Fruit fly (Drosophila melanogaster): Measurements from ENCODE around the gene Blimp-1.

Gene Blimp-1

DNA sequence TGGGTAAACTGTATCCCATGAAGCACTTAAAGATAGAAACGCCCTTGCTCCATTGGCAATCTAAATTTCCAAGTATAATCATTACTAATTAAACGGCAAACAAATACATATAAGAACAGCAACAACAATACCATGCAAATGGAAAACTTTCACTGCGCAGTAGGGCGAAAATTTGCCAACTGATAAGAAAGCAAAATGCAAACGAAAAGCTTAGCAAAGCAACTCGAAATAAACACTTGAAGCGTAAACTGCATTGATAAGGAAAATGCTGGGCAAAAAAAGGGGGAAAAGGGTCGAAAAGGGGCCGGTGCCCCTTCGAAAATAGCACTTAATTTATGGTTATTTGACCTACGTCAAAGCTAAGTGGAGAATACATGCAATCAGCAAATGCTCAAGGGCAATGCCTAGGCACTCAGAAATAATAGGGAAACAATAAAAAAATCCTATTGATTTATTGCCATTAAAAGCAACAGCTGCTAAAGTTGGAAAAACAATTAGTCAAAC lies 7.8 kb downstream of the Blimp-1 start:
- TF ChIP-seq CTCF (optimal IDR thresholded peaks at IDR 0.05) (no peak), CG8478 (optimal IDR thresholded peaks at IDR 0.05) (no peak)

DNA sequence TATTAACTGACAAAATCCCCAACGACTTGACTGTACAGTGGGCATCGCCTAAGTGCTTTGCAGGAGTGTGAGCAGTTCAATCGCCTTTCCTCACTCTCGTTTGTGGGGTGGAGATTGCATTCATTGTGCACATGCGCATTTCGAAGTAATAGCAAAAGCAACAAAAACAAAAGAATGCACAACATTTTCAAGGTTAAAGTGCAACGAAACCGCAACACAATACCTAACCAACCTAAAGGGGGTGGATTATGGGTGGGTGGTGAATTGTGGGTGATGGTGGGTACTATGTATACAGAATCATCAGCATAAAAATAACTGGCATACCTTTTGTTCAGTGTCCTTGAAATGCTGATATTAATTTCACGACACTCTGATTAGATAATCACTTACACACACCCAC lies 8.7 kb downstream of the Blimp-1 start:
- TF ChIP-seq CG8478 (optimal IDR thresholded peaks at IDR 0.05) = no peak
- TF ChIP-seq CTCF (optimal IDR thresholded peaks at IDR 0.05) = no peak

DNA sequence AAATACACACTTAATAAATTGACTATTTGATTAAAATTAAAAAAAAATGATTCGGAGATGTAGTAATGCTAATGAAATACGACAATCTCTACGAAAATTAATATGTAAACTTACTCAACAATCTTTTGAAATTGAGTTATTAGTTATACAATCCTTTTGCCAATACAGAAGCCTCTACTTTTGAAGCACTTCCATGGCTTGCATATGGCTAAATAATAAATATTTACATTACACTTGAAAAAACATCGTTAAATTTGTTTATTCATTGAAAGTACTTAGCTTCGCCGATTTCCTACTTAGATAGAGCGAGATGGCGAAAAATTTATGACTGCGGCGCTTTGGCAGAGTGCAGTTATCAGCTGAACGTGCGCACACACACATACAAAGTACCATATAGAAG lies 9.9 kb downstream of the Blimp-1 start:
- TF ChIP-seq CTCF (optimal IDR thresholded peaks at IDR 0.05) (no peak), CG8478 (optimal IDR thresholded peaks at IDR 0.05) (no peak)

DNA sequence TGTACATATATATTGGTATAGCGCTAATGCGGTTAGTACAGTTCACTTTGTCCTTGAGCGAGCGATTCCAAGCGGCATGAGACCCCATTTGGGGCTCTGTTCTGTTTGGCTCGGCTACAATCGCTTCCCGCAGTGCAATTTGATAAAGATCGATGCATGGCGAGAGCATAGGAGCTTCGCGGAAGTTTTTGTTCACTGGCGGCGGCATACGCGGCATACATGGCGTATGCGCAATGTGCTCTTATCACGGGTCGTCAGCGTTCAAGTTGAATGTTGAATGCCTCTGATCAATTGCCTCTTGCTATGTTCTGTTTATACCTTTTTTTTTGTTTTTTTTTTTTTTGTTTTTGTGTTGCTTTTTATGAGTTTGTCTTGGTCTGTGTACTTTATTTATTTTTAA lies 10.3 kb downstream of the Blimp-1 start:
- TF ChIP-seq CG8478 (optimal IDR thresholded peaks at IDR 0.05) (no peak), CTCF (optimal IDR thresholded peaks at IDR 0.05) (no peak)

DNA sequence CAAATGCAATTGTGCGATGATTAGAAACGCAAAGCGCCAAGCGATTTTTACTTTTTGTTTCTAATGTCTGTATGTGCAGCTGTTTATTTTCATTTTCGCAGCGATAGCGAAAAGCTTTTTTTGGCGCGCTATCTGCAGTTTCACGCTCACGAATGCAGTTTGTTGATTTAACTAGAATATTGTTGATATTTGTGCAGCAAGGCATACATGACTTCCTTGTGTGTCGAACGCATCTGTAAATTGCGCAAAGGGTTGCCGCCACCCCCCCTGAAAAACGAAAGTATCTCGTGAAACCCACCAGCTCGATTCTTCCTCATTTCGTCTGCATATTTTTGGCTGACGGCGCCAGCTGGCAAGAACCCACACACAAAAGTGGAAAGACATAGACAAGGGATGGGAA lies 10.8 kb downstream of the Blimp-1 start:
- TF ChIP-seq CG8478 (optimal IDR thresholded peaks at IDR 0.05) (no peak), CTCF (optimal IDR thresholded peaks at IDR 0.05) (no peak)

DNA sequence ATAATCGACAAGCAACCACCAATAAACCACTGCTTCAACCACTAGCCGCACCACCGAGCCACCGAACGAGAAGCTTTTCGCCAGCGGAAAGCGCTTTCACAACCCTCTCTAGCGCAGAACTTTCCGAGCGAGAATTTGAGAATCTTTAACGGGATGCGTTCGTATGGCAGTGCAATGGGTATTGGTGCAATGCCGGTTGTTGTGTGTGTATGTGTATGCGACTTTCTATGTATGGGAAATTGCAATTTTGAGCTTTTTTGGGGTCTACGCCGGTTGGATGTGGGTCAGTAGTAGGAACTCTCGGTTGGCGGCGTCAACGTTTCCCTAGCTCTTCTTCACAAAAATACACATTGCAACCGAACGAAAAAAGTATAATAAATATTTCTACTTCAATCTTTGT lies 12.1 kb downstream of the Blimp-1 start:
- no peak for TF ChIP-seq CG8478 (optimal IDR thresholded peaks at IDR 0.05)
- no peak for TF ChIP-seq CTCF (optimal IDR thresholded peaks at IDR 0.05)

DNA sequence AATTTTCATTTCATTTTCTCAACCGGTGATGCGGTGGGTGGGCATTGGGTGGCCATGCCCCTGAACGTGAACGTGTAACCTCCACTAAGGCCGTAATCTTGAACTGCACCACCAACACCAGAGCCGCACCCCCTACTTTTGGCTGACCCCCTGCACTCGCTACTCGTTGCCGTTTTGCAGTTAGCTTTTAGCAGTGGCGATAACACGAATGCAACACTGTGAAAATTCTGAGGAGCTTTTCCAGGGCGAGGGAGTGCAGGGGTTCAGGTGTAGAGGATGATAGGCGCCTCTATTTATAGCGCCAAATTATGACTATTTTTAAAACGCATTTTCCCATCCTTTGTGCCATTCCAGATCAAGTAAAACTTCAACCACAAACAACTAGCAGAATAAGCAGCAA lies 12.9 kb downstream of the Blimp-1 start:
- no peak for TF ChIP-seq CTCF (optimal IDR thresholded peaks at IDR 0.05)

DNA sequence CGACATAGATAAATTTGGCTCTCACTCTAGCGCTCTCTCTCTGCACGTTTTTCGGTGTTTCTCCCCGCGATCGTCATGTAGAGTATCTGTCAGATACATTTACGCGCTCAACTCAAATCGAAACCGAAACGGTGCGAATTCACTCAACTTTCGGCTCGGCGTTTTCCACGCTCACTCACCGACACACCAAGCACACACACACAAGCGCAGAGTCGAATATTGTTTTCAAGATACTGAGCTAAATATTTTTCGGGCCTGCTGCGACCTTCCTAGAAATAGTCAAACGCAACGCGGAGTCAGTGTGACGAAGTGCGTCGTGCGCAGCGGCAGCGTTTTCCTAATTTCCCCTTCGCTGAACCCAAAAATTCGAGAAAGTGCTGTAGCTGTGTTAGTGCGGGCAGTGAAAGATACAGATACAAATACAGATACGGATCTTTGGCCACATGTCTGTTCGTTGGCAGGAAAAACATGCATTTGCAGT lies 23.7 kb downstream of the Blimp-1 start, which contains the start of gene lin-28:
TSS of gene lin-28 (plus strand) at position 279 of the 481 bp plus-strand sequence.
- no peak for TF ChIP-seq CTCF (optimal IDR thresholded peaks at IDR 0.05)
- no peak for TF ChIP-seq CG8478 (optimal IDR thresholded peaks at IDR 0.05)

DNA sequence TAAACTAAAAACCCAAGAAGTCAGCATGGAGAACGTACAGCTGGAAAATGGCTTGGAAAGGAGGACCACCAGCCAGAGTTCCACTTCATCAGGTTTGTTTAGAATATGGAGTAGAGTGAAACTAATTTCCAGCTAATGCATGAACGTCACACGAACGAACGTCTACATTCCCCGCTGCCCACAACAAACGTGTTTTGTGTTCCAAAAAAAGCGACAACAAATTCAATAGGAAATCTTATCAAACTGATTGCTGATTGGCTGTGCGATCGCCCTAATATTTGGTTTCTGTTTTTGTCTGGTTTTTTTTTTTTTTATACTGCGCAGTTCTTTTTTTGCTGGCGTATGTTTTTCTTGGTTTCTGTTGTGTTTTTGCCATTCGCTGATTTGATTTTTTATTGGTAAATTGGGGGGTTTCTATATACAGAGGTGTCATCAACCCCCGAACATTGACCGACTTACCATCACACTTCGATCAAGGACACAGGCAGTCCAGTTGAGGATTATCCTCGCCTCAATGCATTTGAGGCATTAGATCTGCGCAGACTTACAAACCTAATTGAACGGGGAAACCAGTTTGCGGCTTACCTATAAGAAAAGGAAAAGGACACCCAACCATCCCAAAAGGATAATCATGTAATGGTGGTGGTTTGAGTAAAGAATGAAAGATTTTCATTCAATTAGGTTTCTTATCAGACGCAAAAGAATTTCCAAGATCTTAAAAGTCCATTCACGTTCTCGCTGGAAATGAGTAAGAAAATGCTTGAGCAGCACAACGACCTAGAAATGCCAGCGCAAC lies 24.4 kb downstream of the Blimp-1 start:
- TF ChIP-seq CTCF (optimal IDR thresholded peaks at IDR 0.05) = no peak
- no peak for TF ChIP-seq CG8478 (optimal IDR thresholded peaks at IDR 0.05)

DNA sequence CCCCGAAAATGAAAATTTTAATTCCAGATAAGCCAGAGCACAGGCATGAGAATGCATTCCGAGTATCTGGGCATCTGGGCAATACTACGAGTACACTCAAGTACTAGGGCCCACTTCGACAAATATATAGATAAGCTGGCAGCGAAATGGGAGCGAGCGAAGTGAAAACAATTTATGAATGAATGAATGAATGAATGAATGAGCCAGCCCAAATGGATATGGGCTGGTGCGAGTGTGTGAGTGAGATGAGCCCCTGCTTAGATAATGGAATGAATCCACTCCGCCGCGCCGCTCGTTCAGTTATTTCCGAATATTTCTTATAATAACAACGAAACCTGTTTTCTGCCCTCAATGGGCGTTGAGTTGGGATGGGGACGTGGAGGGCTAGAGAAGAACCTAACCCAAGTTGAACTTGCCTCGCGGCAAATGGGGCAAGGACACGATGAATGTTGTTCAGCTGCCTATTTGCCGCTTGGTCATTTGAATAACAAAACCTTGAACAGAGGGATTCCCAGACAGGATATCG lies 25.0 kb downstream of the Blimp-1 start:
- no peak for TF ChIP-seq CG8478 (optimal IDR thresholded peaks at IDR 0.05)

DNA sequence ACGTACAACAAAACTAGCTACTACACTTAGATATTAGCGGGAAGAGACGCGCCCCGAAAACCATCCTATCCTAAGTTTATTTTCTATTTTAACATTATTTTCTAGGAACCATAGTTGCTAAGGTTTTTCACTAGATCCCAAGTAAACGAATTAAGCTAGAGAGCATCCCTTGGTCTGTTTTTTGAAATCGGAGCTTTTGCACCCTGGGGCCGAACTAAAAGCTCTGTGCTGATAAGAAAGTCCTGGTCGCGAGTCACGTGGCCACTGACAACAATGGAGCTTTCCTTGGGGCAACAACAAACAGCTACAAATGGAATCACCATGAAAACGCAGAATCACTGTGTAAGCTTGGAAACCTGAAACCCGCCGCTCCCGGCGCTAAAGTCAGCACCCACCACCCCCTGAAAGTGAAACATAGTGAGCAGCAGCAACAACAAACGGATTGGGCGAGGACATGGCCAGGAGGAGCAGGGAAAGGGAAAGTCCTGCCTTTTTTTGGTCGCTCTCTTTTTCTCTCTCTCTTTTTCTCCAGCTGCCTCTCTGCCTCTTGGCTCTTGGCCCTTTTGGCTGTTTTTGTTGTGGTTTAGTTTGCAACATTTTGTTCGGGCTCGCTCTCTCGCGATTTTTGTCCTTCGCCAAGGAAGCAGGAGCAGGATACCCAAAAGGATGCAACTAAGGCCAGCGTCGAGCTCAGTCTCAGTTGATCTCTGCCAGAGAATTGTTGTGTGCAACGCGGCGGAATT lies 26.6 kb downstream of the Blimp-1 start, which contains the start of gene sif:
TSS of gene sif (plus strand) at position 693 of the 743 bp plus-strand sequence.
- TF ChIP-seq CG8478 (optimal IDR thresholded peaks at IDR 0.05) = no peak
- no peak for TF ChIP-seq CTCF (optimal IDR thresholded peaks at IDR 0.05)

DNA sequence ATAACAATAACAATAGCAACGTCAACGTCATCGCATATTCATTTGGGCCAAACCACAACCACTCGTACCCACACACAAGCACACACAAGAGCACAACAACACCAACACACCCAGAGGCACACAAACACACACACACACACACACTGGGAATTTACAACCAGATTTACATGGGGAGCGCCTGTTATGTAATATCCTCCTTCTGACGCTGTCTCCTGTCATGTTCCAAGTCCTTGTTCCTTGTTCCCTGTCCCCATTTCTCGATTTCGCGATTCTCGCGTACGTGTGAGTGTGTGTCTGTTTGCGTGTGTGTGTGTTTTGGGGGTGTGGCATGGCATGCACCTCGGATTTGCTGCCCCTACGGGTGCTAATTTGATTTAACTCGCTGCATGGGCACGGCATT lies 27.6 kb downstream of the Blimp-1 start:
- TF ChIP-seq CG8478 (optimal IDR thresholded peaks at IDR 0.05) = no peak
- TF ChIP-seq CTCF (optimal IDR thresholded peaks at IDR 0.05) = no peak

DNA sequence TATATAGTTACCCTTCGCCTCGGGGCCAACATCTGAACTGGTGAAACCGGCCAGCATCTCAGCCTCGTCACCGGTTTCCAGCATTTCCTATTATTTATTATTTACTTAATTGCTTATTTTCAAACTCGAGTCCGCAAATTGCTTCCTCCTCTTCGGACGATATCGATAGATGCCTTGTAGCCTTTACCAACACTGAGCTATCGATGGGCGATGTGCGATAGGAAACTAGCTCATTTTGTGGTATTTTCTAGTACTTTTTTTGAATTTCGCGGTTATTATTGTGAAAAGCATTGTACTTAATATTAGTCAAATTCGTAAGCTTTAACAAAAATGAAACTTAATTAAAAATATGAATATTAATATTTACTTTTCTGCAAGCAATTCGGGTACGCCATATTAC lies 31.3 kb downstream of the Blimp-1 start, which contains the start of gene Sse:
TSS of gene Sse (minus strand) at position 177 of the 400 bp plus-strand sequence.
- TF ChIP-seq CG8478 (optimal IDR thresholded peaks at IDR 0.05) = no peak
- peak in 1 of 2 experiments; percentile 14 for TF ChIP-seq CTCF (optimal IDR thresholded peaks at IDR 0.05)

DNA sequence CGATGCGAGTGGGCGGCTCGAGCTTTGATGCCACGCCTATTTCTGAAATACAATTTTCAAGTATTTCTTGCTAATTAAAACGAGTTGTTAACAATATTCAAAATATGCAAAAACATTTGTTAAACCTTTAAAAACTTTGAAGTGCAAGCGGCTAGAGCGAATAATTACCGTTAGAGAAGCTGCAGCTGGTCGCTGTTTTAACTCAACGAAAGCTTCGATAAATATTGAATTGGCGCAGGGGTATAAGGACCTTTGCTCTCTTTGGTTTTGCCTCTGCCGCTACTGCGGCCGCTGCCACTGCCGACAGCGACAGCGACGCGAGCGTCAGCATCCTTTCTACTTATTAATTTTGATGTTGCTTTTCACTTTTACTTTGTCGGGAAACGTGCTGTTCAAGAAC lies 32.5 kb downstream of the Blimp-1 start:
- TF ChIP-seq CG8478 (optimal IDR thresholded peaks at IDR 0.05) = no peak
- no peak for TF ChIP-seq CTCF (optimal IDR thresholded peaks at IDR 0.05)

DNA sequence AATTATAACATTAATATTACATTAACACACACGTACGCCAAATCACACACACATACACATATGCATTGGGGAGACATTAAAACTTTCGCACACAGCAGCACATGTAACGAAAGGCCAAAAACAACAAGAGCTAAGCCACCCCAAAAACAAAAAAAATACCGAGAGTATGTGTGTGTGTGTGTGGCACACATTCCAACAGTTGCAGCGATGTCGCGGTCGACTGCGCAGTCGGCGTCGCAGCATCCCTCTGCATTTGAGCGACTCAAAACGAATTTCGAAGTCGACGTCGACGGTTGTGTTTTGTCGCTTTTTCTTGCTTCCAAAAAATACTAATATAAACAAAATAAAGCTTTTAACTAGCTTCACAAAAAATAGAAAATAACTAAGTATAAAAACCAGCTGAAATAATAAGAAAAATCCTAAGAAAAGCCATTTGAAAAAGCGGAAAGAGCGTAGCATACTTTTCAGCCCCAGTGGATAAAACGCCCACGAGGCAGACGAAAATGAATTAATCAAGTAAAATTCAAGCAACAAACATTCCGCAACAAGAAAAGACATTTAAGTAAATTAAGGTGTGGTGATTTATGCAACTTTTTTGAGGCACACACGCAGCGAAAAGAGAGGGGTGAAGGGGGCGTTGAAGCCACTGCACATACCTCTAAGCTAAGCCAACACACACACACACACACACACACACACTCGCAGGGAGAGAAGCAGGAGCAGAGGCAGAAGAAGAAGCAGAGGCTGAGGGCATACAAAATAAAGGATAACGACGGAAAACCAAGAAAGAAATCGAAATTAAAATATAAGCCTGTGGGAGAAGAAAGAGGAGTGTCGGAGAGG lies 33.3 kb downstream of the Blimp-1 start, which contains the start of gene CG46320:
TSS of gene CG46320 (plus strand) at position 246 of the 843 bp plus-strand sequence.
- TF ChIP-seq CTCF (optimal IDR thresholded peaks at IDR 0.05) = no peak
- no peak for TF ChIP-seq CG8478 (optimal IDR thresholded peaks at IDR 0.05)
